Worm (Caenorhabditis elegans): ENCODE measurements around the gene Y50D4A.4.

ce11 chrV:1165090-1165761, 30.7 kb downstream of the Y50D4A.4 start, which contains the start of gene ptr-16:
- TF ChIP-seq T26A8.4 (GFP tag; IDR thresholded peaks at IDR 0.05) (no peak), unc-130 (GFP tag; optimal IDR thresholded peaks at IDR 0.05) (no peak), ceh-28 (tag; optimal IDR thresholded peaks at IDR 0.05) (no peak), dmd-8 (GFP tag; IDR thresholded peaks at IDR 0.05) (no peak), nhr-77 (tag; optimal IDR thresholded peaks at IDR 0.05) (no peak), nhr-11 (tag; optimal IDR thresholded peaks at IDR 0.05) (no peak), ama-1 (optimal IDR thresholded peaks at IDR 0.05) (no peak), arid-1 (GFP tag; conservative IDR thresholded peaks at IDR 0.05) (no peak), nhr-237 (tag; optimal IDR thresholded peaks at IDR 0.05) (no peak), nhr-28 (tag; optimal IDR thresholded peaks at IDR 0.05) (no peak), ces-1 (GFP tag; optimal IDR thresholded peaks at IDR 0.05) (no peak), pha-4 (GFP tag; IDR thresholded peaks at IDR 0.05) (no peak), pha-4 (tag; optimal IDR thresholded peaks at IDR 0.05) (no peak)

Measured in whole organism, L4 larva.